Fruit fly (Drosophila melanogaster): ENCODE results near the gene Six4.

The Six4 gene

DNA sequence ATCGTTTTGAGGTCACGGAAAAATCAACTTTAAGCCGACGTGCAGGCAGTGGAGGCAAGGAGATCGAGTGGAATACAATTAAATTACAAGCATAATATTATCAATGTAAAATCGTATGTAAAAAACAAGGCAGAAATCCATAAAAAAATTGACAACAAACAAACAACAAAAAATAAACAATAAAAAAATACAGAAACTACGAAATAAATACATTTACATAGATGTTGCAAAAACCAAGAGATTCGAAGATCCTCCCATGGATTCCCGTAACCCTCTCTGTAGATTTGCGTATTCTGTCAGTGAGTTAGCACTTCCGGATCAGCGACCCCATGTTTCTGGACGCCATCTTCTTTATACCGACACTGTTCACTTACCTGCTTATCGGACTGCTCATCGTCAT, 43.3 kb upstream of the Six4 start, which contains the start of gene CG3288:
CG3288 (plus strand) TSS at position 301 of the 400 bp plus-strand sequence.
- no peak for TF ChIP-seq tj (GFP tag; optimal IDR thresholded peaks at IDR 0.05)
- no peak for TF ChIP-seq cnc (optimal IDR thresholded peaks at IDR 0.05)
- TF ChIP-seq Clk (GFP tag; optimal IDR thresholded peaks at IDR 0.05), result no peak
- TF ChIP-seq CG5204 (GFP tag; optimal IDR thresholded peaks at IDR 0.05), result no peak
- TF ChIP-seq Hr96 (GFP tag; optimal IDR thresholded peaks at IDR 0.05), result no peak
- TF ChIP-seq CG14711 (tag; optimal IDR thresholded peaks at IDR 0.05), result no peak
- no peak for TF ChIP-seq toe (GFP tag; optimal IDR thresholded peaks at IDR 0.05)
- no peak for TF ChIP-seq Mnt (GFP tag; optimal IDR thresholded peaks at IDR 0.05)
- no peak for TF ChIP-seq CG7101 (tag; optimal IDR thresholded peaks at IDR 0.05)
- no peak for TF ChIP-seq CG7045 (GFP tag; optimal IDR thresholded peaks at IDR 0.05)
- TF ChIP-seq kay (GFP tag; ENCODE audit: borderline replicate concordance), result no peak
- no peak for TF ChIP-seq pad (GFP tag; optimal IDR thresholded peaks at IDR 0.05)
- TF ChIP-seq bab1 (GFP tag; optimal IDR thresholded peaks at IDR 0.05), result no peak
- TF ChIP-seq CG1620 (GFP tag; optimal IDR thresholded peaks at IDR 0.05), result no peak

DNA sequence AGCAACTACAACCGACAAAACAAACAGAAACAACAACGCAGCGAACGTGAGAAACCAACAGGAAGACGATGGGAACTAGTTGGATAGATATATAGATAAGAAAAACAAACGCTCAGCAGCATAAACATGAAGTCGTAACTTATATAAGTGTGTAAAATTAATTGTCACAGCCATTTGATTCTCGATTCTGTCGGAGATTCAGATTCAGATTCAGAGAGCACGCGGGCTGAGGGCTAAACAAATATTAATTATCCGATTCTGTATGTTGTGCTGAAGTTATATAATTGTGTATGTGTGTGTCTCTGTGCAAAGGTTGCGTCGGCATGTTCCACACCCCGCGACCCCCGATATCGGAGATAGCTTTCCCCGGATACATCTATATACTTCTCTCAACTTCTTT, 41.6 kb upstream of the Six4 start:
- TF ChIP-seq Crg-1 (GFP tag; optimal IDR thresholded peaks at IDR 0.05) (no peak), CG1620 (GFP tag; optimal IDR thresholded peaks at IDR 0.05) (no peak), CG5204 (GFP tag; optimal IDR thresholded peaks at IDR 0.05) (no peak), bab1 (GFP tag; optimal IDR thresholded peaks at IDR 0.05) (no peak), Clk (GFP tag; optimal IDR thresholded peaks at IDR 0.05) (no peak), Mnt (GFP tag; optimal IDR thresholded peaks at IDR 0.05) (no peak), cic (GFP tag; optimal IDR thresholded peaks at IDR 0.05) (no peak), CG7045 (GFP tag; optimal IDR thresholded peaks at IDR 0.05) (no peak), CG11617 (GFP tag; optimal IDR thresholded peaks at IDR 0.05) (no peak), CG14711 (tag; optimal IDR thresholded peaks at IDR 0.05) (no peak), ovo (GFP tag; optimal IDR thresholded peaks at IDR 0.05) (no peak), Hr96 (GFP tag; optimal IDR thresholded peaks at IDR 0.05) (no peak), CG33017 (tag; optimal IDR thresholded peaks at IDR 0.05) (no peak), toe (GFP tag; optimal IDR thresholded peaks at IDR 0.05) (no peak), tj (GFP tag; optimal IDR thresholded peaks at IDR 0.05) (no peak), CG7101 (tag; optimal IDR thresholded peaks at IDR 0.05) (no peak), CG12768 (GFP tag; optimal IDR thresholded peaks at IDR 0.05) (no peak), cnc (optimal IDR thresholded peaks at IDR 0.05) (no peak), pad (GFP tag; optimal IDR thresholded peaks at IDR 0.05) (no peak), kay (GFP tag; ENCODE audit: borderline replicate concordance) (no peak)

DNA sequence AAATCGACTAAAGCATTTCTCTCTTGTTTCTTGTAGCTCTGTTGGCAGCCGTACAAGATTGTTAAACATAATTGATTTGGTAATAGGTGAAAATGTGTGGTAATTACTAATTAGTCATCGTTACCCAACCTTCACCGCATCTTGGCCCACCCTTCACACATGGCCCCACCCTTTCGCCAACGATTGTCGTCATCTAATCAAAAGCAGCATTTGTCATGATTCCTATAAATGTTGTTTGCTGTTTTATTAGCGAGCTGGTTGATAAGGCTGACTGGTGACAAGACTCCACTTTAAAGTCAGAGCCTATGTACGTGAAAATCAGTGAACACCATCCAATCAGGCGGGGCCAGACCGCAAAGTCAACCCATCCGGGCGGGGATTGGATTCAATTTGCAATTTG, 37.8 kb upstream of the Six4 start:
- peak; percentile 17 for TF ChIP-seq CG33017 (tag; optimal IDR thresholded peaks at IDR 0.05)
- no peak for TF ChIP-seq CG1620 (GFP tag; optimal IDR thresholded peaks at IDR 0.05)
- no peak for TF ChIP-seq Mnt (GFP tag; optimal IDR thresholded peaks at IDR 0.05)
- TF ChIP-seq tj (GFP tag; optimal IDR thresholded peaks at IDR 0.05), result no peak
- no peak for TF ChIP-seq CG14711 (tag; optimal IDR thresholded peaks at IDR 0.05)
- TF ChIP-seq bab1 (GFP tag; optimal IDR thresholded peaks at IDR 0.05), result no peak
- no peak for TF ChIP-seq ovo (GFP tag; optimal IDR thresholded peaks at IDR 0.05)
- TF ChIP-seq CG7045 (GFP tag; optimal IDR thresholded peaks at IDR 0.05), result no peak
- no peak for TF ChIP-seq Hr96 (GFP tag; optimal IDR thresholded peaks at IDR 0.05)
- no peak for TF ChIP-seq CG7101 (tag; optimal IDR thresholded peaks at IDR 0.05)
- no peak for TF ChIP-seq CG5204 (GFP tag; optimal IDR thresholded peaks at IDR 0.05)
- peak; percentile 29 for TF ChIP-seq cic (GFP tag; optimal IDR thresholded peaks at IDR 0.05)
- no peak for TF ChIP-seq cnc (optimal IDR thresholded peaks at IDR 0.05)
- no peak for TF ChIP-seq Crg-1 (GFP tag; optimal IDR thresholded peaks at IDR 0.05)
- TF ChIP-seq CG11617 (GFP tag; optimal IDR thresholded peaks at IDR 0.05), result no peak
- TF ChIP-seq CG12768 (GFP tag; optimal IDR thresholded peaks at IDR 0.05), result no peak

DNA sequence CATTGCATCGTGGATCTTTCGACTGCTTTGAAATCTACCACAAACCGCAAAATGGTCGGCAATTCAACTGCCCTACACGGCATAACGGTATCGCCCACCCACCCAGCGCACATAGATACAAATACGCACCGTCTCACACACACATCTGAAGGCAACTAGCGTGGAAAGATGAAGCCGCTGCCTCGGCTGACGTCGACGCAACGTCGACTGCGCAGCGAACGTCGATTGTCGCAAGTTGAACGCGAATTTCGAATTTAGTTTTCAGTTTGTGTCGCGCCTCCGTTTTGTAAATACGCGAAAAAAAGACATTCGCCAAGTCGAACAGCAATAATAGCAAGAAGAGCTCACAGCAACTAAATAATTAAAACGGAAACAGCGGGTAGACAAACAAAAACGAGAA, 35.4 kb upstream of the Six4 start:
- peak; percentile 33 for TF ChIP-seq ovo (GFP tag; optimal IDR thresholded peaks at IDR 0.05)
- no peak for TF ChIP-seq CG7045 (GFP tag; optimal IDR thresholded peaks at IDR 0.05)
- TF ChIP-seq Hr96 (GFP tag; optimal IDR thresholded peaks at IDR 0.05), result no peak

DNA sequence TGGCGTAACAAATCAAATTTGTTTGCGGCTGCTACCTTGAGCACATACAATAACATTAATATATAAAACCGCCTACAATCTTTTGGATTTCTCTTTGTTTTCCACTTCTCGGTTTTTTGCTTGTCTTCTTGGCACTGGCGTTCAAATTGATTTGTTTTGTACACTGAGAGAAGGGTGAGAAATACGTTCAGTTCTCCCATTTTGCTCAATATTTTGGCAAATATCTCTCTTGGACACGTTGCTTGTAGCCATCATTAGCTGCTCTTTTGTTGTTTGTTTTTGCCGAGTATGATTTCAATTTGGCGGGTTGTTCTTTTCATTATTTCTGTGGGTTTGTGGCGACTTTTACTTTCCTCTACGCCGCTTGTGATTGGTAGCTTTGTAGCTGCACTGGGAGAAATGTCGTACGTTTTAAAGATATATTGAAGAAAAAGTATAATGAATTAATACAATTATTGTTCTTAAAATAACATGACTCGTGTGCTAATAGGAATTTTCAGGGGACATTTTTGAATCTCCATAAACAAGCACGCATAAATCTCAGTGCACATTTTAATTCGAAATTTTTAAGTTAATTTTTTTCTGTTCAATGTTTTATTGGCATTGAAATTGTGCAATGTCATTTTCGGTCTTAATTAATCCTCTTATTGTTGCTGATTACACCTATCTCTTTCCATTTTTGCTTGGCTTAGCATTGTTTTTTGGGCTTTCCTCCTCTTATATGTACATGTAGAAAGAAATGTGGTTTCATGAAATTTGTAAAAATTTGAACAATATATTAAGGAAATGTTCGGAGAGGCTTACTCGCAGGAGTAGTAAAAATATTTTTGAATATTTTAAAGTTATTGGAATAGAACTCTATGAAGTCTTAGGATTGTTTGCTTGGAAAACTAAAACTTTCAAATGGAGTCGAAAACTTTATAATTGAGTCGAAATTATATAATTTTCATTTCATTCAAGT, 34.7 kb upstream of the Six4 start:
- peak; percentile 9 for TF ChIP-seq CG5204 (GFP tag; optimal IDR thresholded peaks at IDR 0.05)
- no peak for TF ChIP-seq cnc (optimal IDR thresholded peaks at IDR 0.05)
- no peak for TF ChIP-seq cic (GFP tag; optimal IDR thresholded peaks at IDR 0.05)
- no peak for TF ChIP-seq CG14711 (tag; optimal IDR thresholded peaks at IDR 0.05)
- TF ChIP-seq bab1 (GFP tag; optimal IDR thresholded peaks at IDR 0.05), result peak; percentile 40
- peak; percentile 86 for TF ChIP-seq kay (GFP tag; ENCODE audit: borderline replicate concordance)
- no peak for TF ChIP-seq CG7101 (tag; optimal IDR thresholded peaks at IDR 0.05)
- TF ChIP-seq Clk (GFP tag; optimal IDR thresholded peaks at IDR 0.05), result no peak
- TF ChIP-seq pad (GFP tag; optimal IDR thresholded peaks at IDR 0.05), result no peak
- TF ChIP-seq toe (GFP tag; optimal IDR thresholded peaks at IDR 0.05), result peak; percentile 30
- TF ChIP-seq Crg-1 (GFP tag; optimal IDR thresholded peaks at IDR 0.05), result no peak
- TF ChIP-seq CG7045 (GFP tag; optimal IDR thresholded peaks at IDR 0.05), result no peak

DNA sequence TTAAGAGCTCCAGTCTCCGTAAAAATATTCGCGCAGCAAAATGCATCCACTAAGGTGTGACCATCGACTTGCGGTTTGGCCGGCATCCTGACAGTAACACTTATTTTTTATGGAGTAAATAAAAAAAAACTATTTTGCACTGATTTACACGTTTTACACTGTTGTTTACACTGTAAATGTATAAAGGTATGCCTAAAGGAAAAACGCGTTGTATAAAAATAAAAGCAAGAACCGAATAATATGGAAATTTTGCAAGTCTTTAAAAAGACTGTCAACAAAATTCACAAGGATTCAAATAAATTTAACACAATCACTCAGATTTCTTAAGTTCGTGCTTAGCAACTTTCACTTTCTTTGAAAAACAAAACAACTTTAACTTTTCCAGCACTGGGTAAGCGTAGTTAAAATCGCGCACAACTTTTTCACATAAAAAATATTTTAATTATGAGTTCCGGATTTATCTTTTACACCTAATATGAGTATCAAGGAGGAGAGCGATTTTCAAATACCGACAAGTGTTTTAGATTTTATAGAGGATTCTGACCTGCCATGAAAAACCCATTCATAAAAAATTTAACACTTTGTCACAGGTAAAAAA, 30.7 kb upstream of the Six4 start:
- TF ChIP-seq kay (GFP tag; ENCODE audit: borderline replicate concordance) (peak; percentile 65), tj (GFP tag; optimal IDR thresholded peaks at IDR 0.05) (no peak), CG1620 (GFP tag; optimal IDR thresholded peaks at IDR 0.05) (no peak), CG11617 (GFP tag; optimal IDR thresholded peaks at IDR 0.05) (no peak)

Data from whole organism, adult.